Worm (Caenorhabditis elegans) whole organism, L1 larva: ENCODE results near the gene C27A2.7.
A peak's percentile ranks its signal among the peaks of the same experiment; 100 is the strongest.

Source experiments
- F16B12.6 ChIP-seq: fragments of 150-350 bp; optimal IDR thresholded peaks from 2 replicates; lab custom pipeline; 2014; ENCODE audit warnings: missing biosample characterization, missing genetic modification characterization
- Y116A8C.19 ChIP-seq: sonication (generic microtip); optimal IDR thresholded peaks from 2 replicates; lab custom pipeline; 2016; ENCODE audit warnings: missing compliant biosample characterization, missing genetic modification characterization, borderline replicate concordance
- alr-1 ChIP-seq: fragments of 200-800 bp; sonication (Bioruptor generic); optimal IDR thresholded peaks from 2 replicates; lab custom pipeline; 2018; ENCODE audit warnings: borderline replicate concordance, mild to moderate bottlenecking, missing genetic modification characterization, missing compliant biosample characterization
- blmp-1 ChIP-seq: fragments of 150-350 bp; optimal IDR thresholded peaks from 2 replicates; lab custom pipeline; 2014; ENCODE audit warnings: missing biosample characterization, missing genetic modification characterization
- ceh-63 ChIP-seq: fragments of 200-800 bp; sonication (Bioruptor generic); optimal IDR thresholded peaks from 2 replicates; lab custom pipeline; 2018; ENCODE audit warnings: mild to moderate bottlenecking, missing genetic modification characterization, missing compliant biosample characterization
- ceh-82 ChIP-seq, 3 experiments: fragments of 150-350 bp in 1 of 3; sonication (generic microtip) in 2 of 3; optimal IDR thresholded peaks; 2 replicates each; lab custom pipeline; 2014 to 2017; ENCODE audit warnings: missing biosample characterization in 3 of 3, missing genetic modification characterization in 3 of 3
- ceh-88 ChIP-seq: fragments of 200-800 bp; sonication (Bioruptor generic); IDR thresholded peaks from 2 replicates; pipeline ENCODE4 v1.3.6; 2022; ENCODE audit warnings: missing genetic modification characterization, missing compliant biosample characterization
- ceh-90 ChIP-seq: sonication (generic microtip); optimal IDR thresholded peaks from 2 replicates; lab custom pipeline; 2016; ENCODE audit warnings: missing genetic modification characterization, missing compliant biosample characterization
- dsc-1 ChIP-seq: sonication (generic microtip); optimal IDR thresholded peaks from 2 replicates; lab custom pipeline; 2016; ENCODE audit warnings: mild to moderate bottlenecking, missing genetic modification characterization, missing compliant biosample characterization
- efl-1 ChIP-seq, 4 experiments: fragments of 150-350 bp; optimal IDR thresholded peaks in 3 of 4; peaks in 1 of 4; 1 replicate in 1 of 4; 2 replicates in 3 of 4; lab custom pipeline; 2014; ENCODE audit warnings: missing biosample characterization in 2 of 4, missing genetic modification characterization in 2 of 4, missing genetic modification reagents in 2 of 4
- efl-3 ChIP-seq: fragments of 200-800 bp; sonication (Bioruptor generic); optimal IDR thresholded peaks from 2 replicates; lab custom pipeline; 2018; ENCODE audit warnings: mild to moderate bottlenecking, missing genetic modification characterization, missing compliant biosample characterization
- elt-3 ChIP-seq, 6 experiments: fragments of 150-350 bp in 1 of 6; sonication (generic microtip); optimal IDR thresholded peaks; 2 replicates each; lab custom pipeline; 2017 to 2018; ENCODE audit warnings: missing biosample characterization in 6 of 6, missing genetic modification characterization in 6 of 6, inconsistent platforms in 1 of 6
- fkh-10 ChIP-seq: sonication (generic microtip); optimal IDR thresholded peaks from 2 replicates; lab custom pipeline; 2017; ENCODE audit warnings: missing biosample characterization, missing genetic modification reagents, missing genetic modification characterization
- fkh-4 ChIP-seq: sonication (generic microtip); optimal IDR thresholded peaks from 2 replicates; lab custom pipeline; 2016; ENCODE audit warnings: missing compliant biosample characterization, missing genetic modification characterization, borderline replicate concordance
- fkh-8 ChIP-seq: sonication (generic microtip); optimal IDR thresholded peaks from 2 replicates; lab custom pipeline; 2016; ENCODE audit warnings: mild to moderate bottlenecking, missing genetic modification characterization, missing compliant biosample characterization
- hlh-17 ChIP-seq: fragments of 200-800 bp; sonication (Bioruptor generic); optimal IDR thresholded peaks from 2 replicates; lab custom pipeline; 2018; ENCODE audit warnings: missing genetic modification characterization, mild to moderate bottlenecking, missing compliant biosample characterization, moderate library complexity, borderline replicate concordance
- irx-1 ChIP-seq: sonication (generic microtip); optimal IDR thresholded peaks from 2 replicates; lab custom pipeline; 2016; ENCODE audit warnings: missing genetic modification characterization, missing compliant biosample characterization
- isw-1 ChIP-seq: fragments of 200-800 bp; sonication (Bioruptor generic); IDR thresholded peaks from 2 replicates; pipeline ENCODE4 v1.3.6; 2022; ENCODE audit warnings: missing genetic modification characterization, missing compliant biosample characterization
- lin-13 ChIP-seq: fragments of 150-350 bp; optimal IDR thresholded peaks from 2 replicates; lab custom pipeline; 2014; ENCODE audit warnings: missing biosample characterization, missing genetic modification reagents, missing genetic modification characterization
- lin-14 ChIP-seq: fragments of 200-800 bp; sonication (Bioruptor generic); optimal IDR thresholded peaks from 2 replicates; lab custom pipeline; 2018; ENCODE audit warnings: mild to moderate bottlenecking, missing genetic modification characterization, moderate library complexity, missing compliant biosample characterization
- lin-15B ChIP-seq: fragments of 150-350 bp; sonication (generic microtip); optimal IDR thresholded peaks from 3 replicates; lab custom pipeline; 2014; ENCODE audit warnings: missing biosample characterization, missing genetic modification characterization
- lin-35 ChIP-seq, 2 experiments: fragments of 150-350 bp; optimal IDR thresholded peaks; 2 replicates each; lab custom pipeline; 2014; ENCODE audit warnings: missing biosample characterization in 2 of 2, missing genetic modification characterization in 2 of 2, missing genetic modification reagents in 2 of 2
- lin-39 ChIP-seq: fragments of 150-350 bp; optimal IDR thresholded peaks from 2 replicates; lab custom pipeline; 2014; ENCODE audit warnings: missing biosample characterization, missing genetic modification reagents, missing genetic modification characterization
- lsy-2 ChIP-seq, 2 experiments: fragments of 150-350 bp; optimal IDR thresholded peaks; 2 replicates each; lab custom pipeline; 2014; ENCODE audit warnings: missing biosample characterization in 2 of 2, missing genetic modification characterization in 2 of 2
- mdl-1 ChIP-seq, 2 experiments: fragments of 150-350 bp; optimal IDR thresholded peaks; 2 replicates each; lab custom pipeline; 2014 to 2017; ENCODE audit warnings: missing biosample characterization in 2 of 2, missing genetic modification characterization in 2 of 2, inconsistent platforms in 1 of 2
- mef-2 ChIP-seq: fragments of 150-350 bp; optimal IDR thresholded peaks from 2 replicates; lab custom pipeline; 2014; ENCODE audit warnings: missing biosample characterization, missing genetic modification characterization
- mep-1 ChIP-seq: fragments of 150-350 bp; optimal IDR thresholded peaks from 2 replicates; lab custom pipeline; 2014; ENCODE audit warnings: missing biosample characterization, missing genetic modification characterization
- nhr-19 ChIP-seq: fragments of 200-800 bp; sonication (Bioruptor generic); conservative IDR thresholded peaks from 2 replicates; pipeline ENCODE4 v1.3.6; 2022; ENCODE audit warnings: missing genetic modification characterization, missing compliant biosample characterization
- nhr-20 ChIP-seq: sonication (generic microtip); optimal IDR thresholded peaks from 2 replicates; lab custom pipeline; 2016; ENCODE audit warnings: mild to moderate bottlenecking, missing genetic modification characterization, missing compliant biosample characterization
- nhr-47 ChIP-seq: sonication (generic microtip); optimal IDR thresholded peaks from 2 replicates; lab custom pipeline; 2016; ENCODE audit warnings: mild to moderate bottlenecking, missing genetic modification characterization, moderate library complexity, missing compliant biosample characterization
- nhr-77 ChIP-seq: fragments of 150-350 bp; optimal IDR thresholded peaks from 2 replicates; lab custom pipeline; 2014; ENCODE audit warnings: missing biosample characterization, missing genetic modification characterization
- nhr-84 ChIP-seq: sonication (generic microtip); optimal IDR thresholded peaks from 2 replicates; lab custom pipeline; 2017; ENCODE audit warnings: missing biosample characterization, missing genetic modification characterization
- nhr-85 ChIP-seq: sonication (generic microtip); peaks from one replicate; lab custom pipeline; 2016; ENCODE audit warnings: missing genetic modification characterization, inconsistent platforms, missing compliant biosample characterization
- nhr-90 ChIP-seq: sonication (generic microtip); optimal IDR thresholded peaks from 2 replicates; lab custom pipeline; 2016; ENCODE audit warnings: mild to moderate bottlenecking, missing genetic modification characterization, missing compliant biosample characterization; ENCODE audit not compliant: poor library complexity
- pax-3 ChIP-seq: fragments of 200-800 bp; sonication (Bioruptor generic); optimal IDR thresholded peaks from 2 replicates; lab custom pipeline; 2018; ENCODE audit warnings: mild to moderate bottlenecking, missing genetic modification characterization, moderate library complexity, missing compliant biosample characterization
- rnt-1 ChIP-seq: sonication (generic microtip); optimal IDR thresholded peaks from 2 replicates; lab custom pipeline; 2016; ENCODE audit warnings: mild to moderate bottlenecking, missing genetic modification characterization, moderate library complexity, missing compliant biosample characterization
- skn-1 ChIP-seq: fragments of 150-350 bp; optimal IDR thresholded peaks from 2 replicates; lab custom pipeline; 2014; ENCODE audit warnings: missing biosample characterization, missing genetic modification characterization
- snu-23 ChIP-seq: sonication (generic microtip); optimal IDR thresholded peaks from 2 replicates; lab custom pipeline; 2016; ENCODE audit warnings: missing genetic modification characterization, missing compliant biosample characterization
- sox-4 ChIP-seq: sonication (generic microtip); optimal IDR thresholded peaks from 2 replicates; lab custom pipeline; 2016; ENCODE audit warnings: missing genetic modification characterization, missing compliant biosample characterization
- unc-86 ChIP-seq: sonication (generic microtip); optimal IDR thresholded peaks from 2 replicates; lab custom pipeline; 2016; ENCODE audit warnings: missing genetic modification characterization, missing compliant biosample characterization
- unc-98 ChIP-seq: fragments of 200-800 bp; sonication (Bioruptor generic); IDR thresholded peaks from 2 replicates; pipeline ENCODE4 v1.3.6; 2022; ENCODE audit warnings: missing genetic modification characterization, missing compliant biosample characterization
- vab-15 ChIP-seq: sonication (generic microtip); optimal IDR thresholded peaks from 2 replicates; lab custom pipeline; 2017; ENCODE audit warnings: missing genotype, mild to moderate bottlenecking, missing genetic modification characterization, missing compliant biosample characterization
- xbp-1 ChIP-seq: sonication (generic microtip); optimal IDR thresholded peaks from 2 replicates; lab custom pipeline; 2016; ENCODE audit warnings: missing genetic modification characterization, missing compliant biosample characterization
- zag-1 ChIP-seq: fragments of 150-350 bp; optimal IDR thresholded peaks from 2 replicates; lab custom pipeline; 2014; ENCODE audit warnings: missing biosample characterization, missing genetic modification characterization
- zip-4 ChIP-seq: fragments of 200-800 bp; sonication (Bioruptor generic); optimal IDR thresholded peaks from 2 replicates; lab custom pipeline; 2018; ENCODE audit warnings: mild to moderate bottlenecking, missing genetic modification characterization, moderate library complexity, missing compliant biosample characterization
- ztf-11 ChIP-seq, 2 experiments: sonication (generic microtip); optimal IDR thresholded peaks; 2 replicates each; lab custom pipeline; 2016 to 2017; ENCODE audit warnings: missing genetic modification characterization in 2 of 2, missing biosample characterization in 1 of 2, missing compliant biosample characterization in 1 of 2

Gene C27A2.7

DNA sequence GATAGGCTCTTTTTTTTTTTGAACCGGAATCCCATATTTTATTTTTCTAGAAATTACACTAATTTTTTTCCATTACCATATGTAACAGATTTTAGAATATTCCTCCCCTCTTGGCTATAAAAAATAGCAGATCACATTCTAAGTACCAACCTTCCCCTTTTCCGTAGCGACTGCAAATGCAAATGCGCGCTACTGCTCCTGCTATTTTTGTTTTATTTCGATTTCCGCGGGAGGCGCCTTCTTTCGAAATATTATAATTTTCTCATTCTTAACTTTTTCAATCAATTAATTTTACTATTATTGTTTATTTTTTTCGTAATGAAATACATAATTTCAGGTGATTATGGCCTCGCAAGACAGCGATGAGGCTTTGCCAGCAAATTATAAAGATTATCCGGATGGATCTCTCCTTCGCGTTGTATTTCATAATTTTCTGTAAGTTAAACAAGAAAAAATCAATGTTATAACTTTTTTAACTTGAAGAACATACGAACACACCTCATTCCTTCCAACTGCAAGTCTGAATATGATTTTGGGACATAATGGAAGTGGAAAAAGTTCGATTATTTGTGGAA lies 9.3 kb downstream of the C27A2.7 start, which contains the start of gene smc-5 (continued):
- TF ChIP-seq nhr-19 (GFP tag; lab: Robert Waterston, UW) = peak; percentile 56
- TF ChIP-seq lsy-2 (tag; optimal IDR thresholded peaks at IDR 0.05; lab: Kevin White, UChicago) = peak; percentile 71 to 94
- TF ChIP-seq lin-13 (GFP tag; lab: Kevin White, UChicago) = peak; percentile 41
- no peak for TF ChIP-seq nhr-84 (tag; lab: Kevin White, UChicago)
- TF ChIP-seq ceh-82 (tag; optimal IDR thresholded peaks at IDR 0.05; lab: Kevin White, UChicago) = peak in 2 of 3 experiments; percentile 37 to 79
- peak; percentile 53 for TF ChIP-seq pax-3 (tag; lab: Kevin White, UChicago)
- no peak for TF ChIP-seq irx-1
- no peak for TF ChIP-seq alr-1 (tag; lab: Kevin White, UChicago)
- TF ChIP-seq nhr-77 = peak; percentile 62
- TF ChIP-seq mef-2 (tag; lab: Kevin White, UChicago) = peak; percentile 51
- TF ChIP-seq nhr-20 (tag; lab: Kevin White, UChicago) = peak; percentile 66
- TF ChIP-seq hlh-17 = no peak
- peak; percentile 89 for TF ChIP-seq skn-1 (tag; lab: Kevin White, UChicago)
- TF ChIP-seq ceh-90 (tag; lab: Kevin White, UChicago) = no peak
- peak; percentile 71 for TF ChIP-seq isw-1 (GFP tag; lab: Robert Waterston, UW)
- peak; percentile 24 for TF ChIP-seq fkh-10 (GFP tag; lab: Kevin White, UChicago)
- TF ChIP-seq nhr-85 (tag; lab: Kevin White, UChicago) = peak; percentile 69
- no peak for TF ChIP-seq fkh-4
- TF ChIP-seq nhr-90 (tag; lab: Kevin White, UChicago) = peak; percentile 60
- TF ChIP-seq unc-86 (tag; lab: Kevin White, UChicago) = peak; percentile 49
- peak in 1 of 2 experiments; percentile 48 for TF ChIP-seq ztf-11 (tag; optimal IDR thresholded peaks at IDR 0.05; lab: Kevin White, UChicago)
- peak; percentile 75 for TF ChIP-seq fkh-8 (tag; lab: Kevin White, UChicago)
- TF ChIP-seq blmp-1 (tag; lab: Kevin White, UChicago) = peak; percentile 71
- TF ChIP-seq Y116A8C.19 (tag; lab: Kevin White, UChicago) = no peak
- peak; percentile 60 for TF ChIP-seq vab-15 (tag; lab: Kevin White, UChicago)
- peak in 1 of 2 experiments; percentile 42 for TF ChIP-seq mdl-1 (tag; optimal IDR thresholded peaks at IDR 0.05; lab: Kevin White, UChicago)
- no peak for TF ChIP-seq zip-4
- peak; percentile 56 for TF ChIP-seq xbp-1 (tag; lab: Kevin White, UChicago)
- peak; percentile 16 for TF ChIP-seq sox-4
- TF ChIP-seq snu-23 (GFP tag; lab: Kevin White, UChicago) = peak; percentile 78
- TF ChIP-seq dsc-1 (tag; lab: Kevin White, UChicago) = peak; percentile 39
- TF ChIP-seq lin-15B = peak; percentile 87
- TF ChIP-seq nhr-47 (tag; lab: Kevin White, UChicago) = peak; percentile 73
- peak; percentile 84 to 88 for TF ChIP-seq efl-1 (optimal IDR thresholded peaks at IDR 0.05; lab: Kevin White, UChicago)
- peak; percentile 86 to 98 for TF ChIP-seq efl-1 (GFP tag; optimal IDR thresholded peaks at IDR 0.05 in 1 of 2; lab: Kevin White, UChicago)
- peak; percentile 25; the same call in 1 of the 2 replicates for TF ChIP-seq unc-98
- peak in 1 of 6 experiments; percentile 80 for TF ChIP-seq elt-3 (tag; optimal IDR thresholded peaks at IDR 0.05; lab: Kevin White, UChicago)
- no peak for TF ChIP-seq zag-1 (tag; lab: Kevin White, UChicago)
- TF ChIP-seq rnt-1 (tag; lab: Kevin White, UChicago) = peak; percentile 82
- TF ChIP-seq lin-39 (tag; lab: Kevin White, UChicago) = no peak
- TF ChIP-seq ceh-88 = peak; percentile 46; the same call in 1 of the 2 replicates
- no peak for TF ChIP-seq efl-3 (GFP tag; lab: Kevin White, UChicago)
- peak; percentile 84 to 94 for TF ChIP-seq lin-35 (GFP tag; optimal IDR thresholded peaks at IDR 0.05; lab: Kevin White, UChicago)
- no peak for TF ChIP-seq ceh-63
- TF ChIP-seq lin-14 (GFP tag; lab: Kevin White, UChicago) = peak; percentile 69
- peak; percentile 65 for TF ChIP-seq F16B12.6 (tag; lab: Kevin White, UChicago)
- peak; percentile 69 for TF ChIP-seq mep-1 (tag; lab: Kevin White, UChicago)
